5 fruit fly cellular contexts compared by ENCODE assay signal in the genomic region with DNA sequence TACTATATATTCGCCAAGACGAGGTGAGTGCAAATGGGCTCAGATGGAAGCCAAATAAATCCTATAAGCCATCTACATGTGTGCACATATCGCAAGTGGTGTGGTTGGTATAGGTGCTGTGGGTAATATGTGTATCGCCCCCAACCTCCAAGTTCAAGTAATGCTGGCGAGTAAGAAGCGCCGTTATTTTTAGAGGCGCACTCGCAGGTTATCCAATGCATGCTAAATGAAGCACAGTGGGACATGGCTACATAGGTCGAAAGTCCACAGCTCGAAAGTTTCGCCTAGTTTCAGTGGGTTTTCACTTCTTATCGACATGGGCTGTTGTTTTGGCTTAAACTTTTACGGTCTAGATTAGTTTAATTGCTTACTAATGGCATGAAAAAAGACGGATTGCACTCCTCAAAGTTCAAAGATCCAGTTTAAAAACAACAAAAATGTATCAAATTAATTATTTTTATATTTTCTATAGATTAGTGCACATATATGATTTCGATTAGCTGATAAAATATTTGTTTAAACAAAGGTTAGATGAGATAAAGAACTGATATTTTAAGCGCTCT.
TF ChIP-seq lines count a peak whose summit lies in the region.

No protein-coding gene starts in this region.

- TF ChIP-seq CTCF in whole organism, embryonic (GFP tag; optimal IDR thresholded peaks at IDR 0.05; lab: Kevin White, UChicago) = no peak

TF ChIP-seq in whole organism, adult, 20 proteins besides CTCF, POLR2A, EP300 and RAD21:
- no peak for TF ChIP-seq CG14711 (tag; optimal IDR thresholded peaks at IDR 0.05; lab: Kevin White, UChicago)
- TF ChIP-seq ovo (GFP tag; optimal IDR thresholded peaks at IDR 0.05; lab: Kevin White, UChicago) = peak; percentile 68
- TF ChIP-seq Clk (GFP tag; optimal IDR thresholded peaks at IDR 0.05; lab: Kevin White, UChicago) = no peak

TF ChIP-seq in whole organism, embryonic, 481 proteins besides CTCF, POLR2A, EP300 and RAD21 (continues in another document):
- no peak for TF ChIP-seq ab (GFP tag; optimal IDR thresholded peaks at IDR 0.05; lab: Kevin White, UChicago)
- no peak for TF ChIP-seq CG16779 (GFP tag; IDR thresholded peaks at IDR 0.05; lab: Robert Waterston, UW)
- no peak for TF ChIP-seq Lpt (GFP tag; optimal IDR thresholded peaks at IDR 0.05; lab: Kevin White, UChicago)
- no peak for TF ChIP-seq CG17328 (GFP tag; IDR thresholded peaks at IDR 0.05; lab: Robert Waterston, UW)
- TF ChIP-seq CG17361 (GFP tag; IDR thresholded peaks at IDR 0.05; lab: Robert Waterston, UW) = 0 out of 3 replicates have a peak, but pooled peaks have one; percentile 34
- TF ChIP-seq CG11504 (tag; optimal IDR thresholded peaks at IDR 0.05; lab: Kevin White, UChicago) = no peak
- TF ChIP-seq Bdp1 (GFP tag; optimal IDR thresholded peaks at IDR 0.05; lab: Kevin White, UChicago) = no peak
- no peak for TF ChIP-seq CG11085 (GFP tag; IDR thresholded peaks at IDR 0.05; lab: Robert Waterston, UW)
- TF ChIP-seq CG12071 (GFP tag; optimal IDR thresholded peaks at IDR 0.05; lab: Kevin White, UChicago) = no peak
- no peak for TF ChIP-seq CG12236 (GFP tag; optimal IDR thresholded peaks at IDR 0.05; lab: Kevin White, UChicago)
- no peak for TF ChIP-seq Hmx (GFP tag; optimal IDR thresholded peaks at IDR 0.05; lab: Kevin White, UChicago)
- TF ChIP-seq tgo (GFP tag; IDR thresholded peaks at IDR 0.05; lab: Robert Waterston, UW) = no peak
- no peak for TF ChIP-seq CG8388 (GFP tag; optimal IDR thresholded peaks at IDR 0.05; lab: Kevin White, UChicago)
- TF ChIP-seq ken (GFP tag; IDR thresholded peaks at IDR 0.05; lab: Robert Waterston, UW) = no peak
- TF ChIP-seq gem (tag; optimal IDR thresholded peaks at IDR 0.05; lab: Kevin White, UChicago) = no peak
- TF ChIP-seq CG34376 (GFP tag; optimal IDR thresholded peaks at IDR 0.05; lab: Kevin White, UChicago) = no peak
- no peak for TF ChIP-seq pnt (GFP tag; optimal IDR thresholded peaks at IDR 0.05; lab: Kevin White, UChicago)
- TF ChIP-seq fd3F (GFP tag; optimal IDR thresholded peaks at IDR 0.05; lab: Kevin White, UChicago) = no peak
- no peak for TF ChIP-seq CG12299 (tag; optimal IDR thresholded peaks at IDR 0.05; lab: Kevin White, UChicago)
- no peak for TF ChIP-seq CG15073 (GFP tag; optimal IDR thresholded peaks at IDR 0.05; lab: Kevin White, UChicago)
- no peak for TF ChIP-seq NC2α (GFP tag; optimal IDR thresholded peaks at IDR 0.05; lab: Kevin White, UChicago)

TF ChIP-seq in whole organism, prepupa, 60 proteins besides CTCF, POLR2A, EP300 and RAD21 (continues in another document):
- peak; percentile 8 for TF ChIP-seq Hr39 (GFP tag; optimal IDR thresholded peaks at IDR 0.05; lab: Kevin White, UChicago)
- peak; percentile 19; the same call in 1 of the 2 replicates for TF ChIP-seq Gug (GFP tag; IDR thresholded peaks at IDR 0.05; lab: Robert Waterston, UW)
- TF ChIP-seq fd85E (GFP tag; optimal IDR thresholded peaks at IDR 0.05; lab: Kevin White, UChicago) = no peak
- no peak for TF ChIP-seq Eip93F (GFP tag; optimal IDR thresholded peaks at IDR 0.05; lab: Kevin White, UChicago)
- peak; percentile 10 for TF ChIP-seq fd59A (GFP tag; optimal IDR thresholded peaks at IDR 0.05; lab: Kevin White, UChicago)
- peak; percentile 32 for TF ChIP-seq Sox15 (GFP tag; optimal IDR thresholded peaks at IDR 0.05; lab: Kevin White, UChicago)
- TF ChIP-seq salr (GFP tag; optimal IDR thresholded peaks at IDR 0.05; lab: Kevin White, UChicago) = peak in 1 of 2 experiments; percentile 52
- TF ChIP-seq CG32006 (GFP tag; optimal IDR thresholded peaks at IDR 0.05; lab: Kevin White, UChicago) = peak; percentile 62
- no peak for TF ChIP-seq CG6808 (GFP tag; optimal IDR thresholded peaks at IDR 0.05; lab: Kevin White, UChicago)
- no peak for TF ChIP-seq achi (GFP tag; optimal IDR thresholded peaks at IDR 0.05; lab: Kevin White, UChicago)
- TF ChIP-seq CG6854 (GFP tag; optimal IDR thresholded peaks at IDR 0.05; lab: Kevin White, UChicago) = no peak
- peak; percentile 78 for TF ChIP-seq Eip78C (GFP tag; lab: Kevin White, UChicago)
- 0 out of 3 replicates have a peak, but pooled peaks have one; percentile 31 for TF ChIP-seq CG8119 (GFP tag; IDR thresholded peaks at IDR 0.05; lab: Robert Waterston, UW)
- peak; percentile 1 for TF ChIP-seq lz (GFP tag; optimal IDR thresholded peaks at IDR 0.05; lab: Kevin White, UChicago)
- TF ChIP-seq CG6163 (GFP tag; IDR thresholded peaks at IDR 0.05; lab: Robert Waterston, UW) = peak; percentile 7; the same call in 1 of the 3 replicates
- TF ChIP-seq CG31627 (GFP tag; optimal IDR thresholded peaks at IDR 0.05; lab: Kevin White, UChicago) = peak; percentile 35
- TF ChIP-seq CG34406 (GFP tag; optimal IDR thresholded peaks at IDR 0.05; lab: Kevin White, UChicago) = no peak
- TF ChIP-seq esn (GFP tag; optimal IDR thresholded peaks at IDR 0.05; lab: Kevin White, UChicago) = peak; percentile 38
- TF ChIP-seq Ets21C (GFP tag; optimal IDR thresholded peaks at IDR 0.05; lab: Kevin White, UChicago) = no peak
- TF ChIP-seq cyc (GFP tag; optimal IDR thresholded peaks at IDR 0.05; lab: Kevin White, UChicago) = peak; percentile 27
- TF ChIP-seq Sox102F (GFP tag; optimal IDR thresholded peaks at IDR 0.05; lab: Kevin White, UChicago) = no peak

TF ChIP-seq in whole organism, pupa, 21 proteins besides CTCF, POLR2A, EP300 and RAD21:
- no peak for TF ChIP-seq Snoo (tag; optimal IDR thresholded peaks at IDR 0.05; lab: Kevin White, UChicago)
- TF ChIP-seq CG15710 (tag; optimal IDR thresholded peaks at IDR 0.05; lab: Kevin White, UChicago) = peak; percentile 10
- no peak for TF ChIP-seq Pif1B (GFP tag; optimal IDR thresholded peaks at IDR 0.05; lab: Kevin White, UChicago)
- TF ChIP-seq fd96Ca (GFP tag; IDR thresholded peaks at IDR 0.05; lab: Robert Waterston, UW) = no peak
- no peak for TF ChIP-seq CG12605 (GFP tag; IDR thresholded peaks at IDR 0.05; lab: Robert Waterston, UW)
- no peak for TF ChIP-seq D1 (tag; optimal IDR thresholded peaks at IDR 0.05; lab: Kevin White, UChicago)
- no peak for TF ChIP-seq CG34367 (tag; optimal IDR thresholded peaks at IDR 0.05; lab: Kevin White, UChicago)
- TF ChIP-seq CG17806 (tag; optimal IDR thresholded peaks at IDR 0.05; lab: Kevin White, UChicago) = no peak
- no peak; the same call in 1 of the 2 replicates for TF ChIP-seq CG32121 (GFP tag; IDR thresholded peaks at IDR 0.05; lab: Robert Waterston, UW)
- TF ChIP-seq CG13204 (GFP tag; optimal IDR thresholded peaks at IDR 0.05; lab: Kevin White, UChicago) = no peak
- peak; percentile 42 for TF ChIP-seq CG14655 (GFP tag; optimal IDR thresholded peaks at IDR 0.05; lab: Kevin White, UChicago)
- TF ChIP-seq Pif1A (GFP tag; optimal IDR thresholded peaks at IDR 0.05; lab: Kevin White, UChicago) = no peak
- TF ChIP-seq rn (GFP tag; IDR thresholded peaks at IDR 0.05; lab: Robert Waterston, UW) = 0 out of 2 replicates have a peak, but pooled peaks have one; percentile 24
- TF ChIP-seq CG8159 (tag; optimal IDR thresholded peaks at IDR 0.05; lab: Kevin White, UChicago) = peak; percentile 44
- no peak for TF ChIP-seq CG10348 (GFP tag; IDR thresholded peaks at IDR 0.05; lab: Robert Waterston, UW)
- TF ChIP-seq CG4496 (GFP tag; IDR thresholded peaks at IDR 0.05; lab: Robert Waterston, UW) = peak; percentile 6; the same call in 1 of the 3 replicates
- peak; percentile 5 for TF ChIP-seq CG8301 (tag; optimal IDR thresholded peaks at IDR 0.05; lab: Kevin White, UChicago)
- TF ChIP-seq CG9948 (tag; optimal IDR thresholded peaks at IDR 0.05; lab: Kevin White, UChicago) = no peak
- peak; percentile 42 for TF ChIP-seq EcR (GFP tag; optimal IDR thresholded peaks at IDR 0.05; lab: Kevin White, UChicago)
- no peak; the same call in 1 of the 2 replicates for TF ChIP-seq Ets98B (GFP tag; IDR thresholded peaks at IDR 0.05; lab: Robert Waterston, UW)
- TF ChIP-seq gl (tag; optimal IDR thresholded peaks at IDR 0.05; lab: Kevin White, UChicago) = no peak

TF ChIP-seq in whole organism, wandering third instar larva, 38 proteins besides CTCF, POLR2A, EP300 and RAD21:
- TF ChIP-seq N (GFP tag; optimal IDR thresholded peaks at IDR 0.05; lab: Kevin White, UChicago) (no peak), Jra (GFP tag; optimal IDR thresholded peaks at IDR 0.05; lab: Kevin White, UChicago) (no peak), psq (GFP tag; optimal IDR thresholded peaks at IDR 0.05; lab: Kevin White, UChicago) (peak; percentile 7), Myc (optimal IDR thresholded peaks at IDR 0.05; lab: Kevin White, UChicago) (no peak), HLH106 (tag; optimal IDR thresholded peaks at IDR 0.05; lab: Kevin White, UChicago) (peak; percentile 10), Vsx2 (GFP tag; optimal IDR thresholded peaks at IDR 0.05; lab: Kevin White, UChicago; ENCODE audit: partially characterized antibody) (no peak), foxo (GFP tag; optimal IDR thresholded peaks at IDR 0.05; lab: Kevin White, UChicago) (peak in 1 of 2 experiments; percentile 27)
TF ChIP-seq in whole organism, wandering third instar larva: peak in this region for 3.
